Worm (Caenorhabditis elegans): ENCODE data around the gene F49F1.9.
"Not testable (repeated sequence)": the region's sequence is repeated elsewhere in the genome, so short reads cannot be mapped to it uniquely, and the experiment has no call there.

Gene F49F1.9

DNA sequence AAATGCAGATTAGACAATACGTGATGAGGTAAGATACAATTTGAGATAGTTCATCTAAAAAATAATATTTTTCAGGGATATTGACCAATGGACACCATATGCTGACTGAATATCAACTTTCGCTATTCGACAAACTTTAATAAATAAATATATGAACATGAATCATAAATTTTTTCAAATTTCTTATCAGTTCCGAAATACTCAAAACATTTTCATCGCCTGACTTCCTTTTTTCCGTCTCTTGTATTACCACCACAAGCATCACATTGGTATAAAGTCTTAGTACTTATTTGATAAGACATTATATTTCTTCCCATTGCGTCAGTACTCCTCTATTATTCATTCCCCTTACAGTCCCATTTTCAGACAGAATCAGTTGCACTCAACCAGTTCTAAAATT lies 14.8 kb upstream of the F49F1.9 start, which contains the start of the genes K08D10.10 and R07C12.1:
Gene K08D10.10, plus strand, starts transcription at position 93 of the 400 bp plus-strand sequence.
Gene R07C12.1, plus strand, starts transcription at position 314 of the 400 bp plus-strand sequence.
- TF ChIP-seq pqm-1 (tag; optimal IDR thresholded peaks at IDR 0.05) (peak; percentile 6), nhr-28 (tag; optimal IDR thresholded peaks at IDR 0.05) (peak; percentile 14), tra-1 (GFP tag; IDR thresholded peaks at IDR 0.05) (no peak), hlh-11 (tag; optimal IDR thresholded peaks at IDR 0.05) (peak; percentile 1), attf-4 (tag; optimal IDR thresholded peaks at IDR 0.05) (no peak)

DNA sequence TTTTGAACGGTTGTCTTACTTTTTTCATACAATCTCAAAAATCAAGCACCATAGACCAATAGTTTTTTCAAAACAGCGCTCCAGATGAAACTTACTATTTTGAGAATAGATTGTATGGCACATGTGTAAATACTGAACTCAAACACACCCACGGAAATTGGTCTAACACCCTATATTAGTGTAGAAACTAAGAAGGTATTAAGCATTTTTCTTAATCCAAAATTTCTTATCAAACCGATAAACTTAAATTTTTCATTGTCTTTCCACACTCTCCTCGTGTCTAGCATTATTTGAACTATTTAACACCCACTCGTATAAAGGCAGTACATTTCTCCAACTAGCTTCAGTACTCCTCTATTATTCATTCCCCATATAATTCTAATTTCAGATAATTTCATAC lies 12.8 kb upstream of the F49F1.9 start:
- peak; percentile 27 for TF ChIP-seq pqm-1 (tag; optimal IDR thresholded peaks at IDR 0.05)
- no peak for TF ChIP-seq mep-1 (tag; optimal IDR thresholded peaks at IDR 0.05)
- peak; percentile 16; the same call in 1 of the 2 replicates for TF ChIP-seq dmd-6 (GFP tag; IDR thresholded peaks at IDR 0.05)

DNA sequence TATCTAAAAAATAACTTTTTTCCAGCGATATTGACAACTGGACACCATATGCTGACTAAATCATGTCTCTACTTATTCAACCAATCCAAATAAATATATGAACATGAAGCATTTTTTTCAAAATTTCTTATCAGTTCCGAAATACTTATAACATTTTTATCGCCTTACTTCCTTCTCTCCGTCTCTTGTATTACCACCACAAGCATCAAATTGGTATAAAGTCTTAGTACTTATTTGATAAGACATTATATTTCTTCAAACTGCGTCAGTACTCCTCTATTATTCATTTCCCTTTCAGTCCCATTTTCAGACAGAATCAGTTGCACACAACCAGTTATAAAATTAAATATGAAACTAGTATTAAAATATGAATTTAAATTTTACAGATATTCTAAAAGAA lies 10.5 kb upstream of the F49F1.9 start:
- TF ChIP-seq hlh-30 (tag; optimal IDR thresholded peaks at IDR 0.05; ENCODE audit: insufficient read depth) (no peak), nhr-77 (tag; optimal IDR thresholded peaks at IDR 0.05) (peak; percentile 75), dmd-6 (GFP tag; IDR thresholded peaks at IDR 0.05) (peak; percentile 70), dpl-1 (GFP tag; optimal IDR thresholded peaks at IDR 0.05) (no peak), unc-130 (GFP tag; optimal IDR thresholded peaks at IDR 0.05) (no peak), mdt-29 (GFP tag; IDR thresholded peaks at IDR 0.05) (no peak), snpc-1.2 (GFP tag; IDR thresholded peaks at IDR 0.05) (no peak), R02D3.7 (tag; optimal IDR thresholded peaks at IDR 0.05) (no peak), mdl-1 (tag; optimal IDR thresholded peaks at IDR 0.05) (no peak), nhr-28 (tag; optimal IDR thresholded peaks at IDR 0.05) (peak; percentile 76), nhr-25 (tag; optimal IDR thresholded peaks at IDR 0.05; ENCODE audit: borderline replicate concordance, insufficient read depth) (no peak), dve-1 (tag; optimal IDR thresholded peaks at IDR 0.05; ENCODE audit: insufficient read depth) (peak; percentile 40), gei-8 (GFP tag; optimal IDR thresholded peaks at IDR 0.05) (no peak), php-3 (GFP tag; IDR thresholded peaks at IDR 0.05) (peak; percentile 62; the same call in 1 of the 2 replicates), hmg-1.1 (GFP tag; IDR thresholded peaks at IDR 0.05) (no peak), zfp-3 (GFP tag; conservative IDR thresholded peaks at IDR 0.05) (no peak), hlh-11 (tag; optimal IDR thresholded peaks at IDR 0.05) (peak; percentile 41), pqm-1 (tag; optimal IDR thresholded peaks at IDR 0.05) (peak; percentile 93), Y48G9A.11 (GFP tag; IDR thresholded peaks at IDR 0.05) (no peak)

DNA sequence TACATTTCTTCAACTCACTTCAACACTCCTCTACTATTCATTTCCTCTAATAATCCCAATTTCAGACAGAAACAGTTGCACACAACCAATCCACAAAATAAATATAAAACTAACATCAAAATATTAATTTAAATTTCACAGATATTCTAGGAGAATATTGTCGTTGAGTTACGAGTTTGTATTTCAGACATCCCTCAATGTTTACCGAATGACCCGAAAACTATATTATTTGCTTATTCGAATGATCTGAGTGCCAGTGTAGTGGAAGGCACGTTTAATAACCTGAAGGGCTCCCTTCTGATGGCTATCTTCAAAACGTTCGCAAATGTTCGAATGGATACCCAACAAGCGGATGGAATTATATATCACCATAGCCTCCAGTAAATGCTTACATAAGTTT lies 7.4 kb upstream of the F49F1.9 start, which contains the start of gene R07C12.3:
Gene R07C12.3, plus strand, starts transcription at position 301 of the 400 bp plus-strand sequence.
- peak in 1 of 2 experiments; percentile 36 for TF ChIP-seq unc-62 (GFP tag; optimal IDR thresholded peaks at IDR 0.05 in 1 of 2)
- no peak for TF ChIP-seq unc-62 (tag; optimal IDR thresholded peaks at IDR 0.05)
- TF ChIP-seq hlh-30 (tag; optimal IDR thresholded peaks at IDR 0.05; ENCODE audit: insufficient read depth): no peak

DNA sequence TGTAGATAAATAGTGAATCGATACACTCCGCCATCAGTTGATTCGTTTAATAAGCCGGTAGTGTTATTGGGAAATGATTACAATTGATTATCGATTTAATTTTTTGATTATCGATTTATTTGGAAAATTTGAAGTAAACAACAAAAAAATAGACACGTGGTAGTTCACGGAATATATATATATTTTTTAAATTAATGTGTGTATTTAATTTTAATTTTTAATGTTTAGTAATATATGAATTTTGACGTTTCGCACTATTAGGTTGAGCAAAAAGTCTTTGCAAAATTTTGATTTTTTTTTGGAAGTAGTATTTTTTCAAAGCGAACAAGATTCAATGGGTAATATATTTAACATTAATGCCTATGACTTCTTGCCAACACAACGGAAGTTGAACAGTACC lies 5.6 kb upstream of the F49F1.9 start, which contains the start of gene F49F1.12:
Gene F49F1.12, minus strand, starts transcription at position 101 of the 400 bp plus-strand sequence.
- TF ChIP-seq set-16 (GFP tag; IDR thresholded peaks at IDR 0.05); daf-16 (GFP tag; optimal IDR thresholded peaks at IDR 0.05); daf-16 (tag; optimal IDR thresholded peaks at IDR 0.05); lim-7 (GFP tag; IDR thresholded peaks at IDR 0.05): not testable (repeated sequence)

DNA sequence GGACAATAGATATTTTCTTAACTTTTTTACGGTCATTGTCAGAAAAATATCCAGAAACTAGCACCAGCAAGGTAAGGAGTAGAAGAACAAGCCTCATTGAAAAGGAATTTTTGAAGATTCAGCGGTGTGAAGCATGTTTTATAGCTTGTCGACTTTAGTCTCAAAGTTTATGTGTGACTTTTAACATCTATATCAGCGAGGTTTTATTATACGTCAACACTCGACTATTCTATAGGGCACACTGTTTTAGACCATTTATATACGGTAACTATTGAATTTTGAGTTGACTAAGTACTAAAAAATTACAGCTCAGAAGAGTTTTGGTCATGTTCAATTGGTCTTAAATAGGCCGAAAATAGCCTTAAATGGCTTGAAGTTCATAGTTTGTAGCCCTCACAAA lies 3.9 kb upstream of the F49F1.9 start, which contains the start of gene F49F1.11:
Gene F49F1.11, minus strand, starts transcription at position 101 of the 400 bp plus-strand sequence.
- TF ChIP-seq ZK546.5 (tag; optimal IDR thresholded peaks at IDR 0.05): no peak

Measured in whole organism, L4 larva.